Worm (Caenorhabditis elegans) whole organism, young adult: ENCODE results near the gene T28F3.11.

Experiments
- B0261.1 ChIP-seq: sonication (generic microtip); optimal IDR thresholded peaks from 2 replicates; lab custom pipeline; 2016; ENCODE audit warnings: mild to moderate bottlenecking, missing genetic modification characterization, moderate library complexity, missing compliant biosample characterization
- F57C9.4 ChIP-seq: sonication (generic microtip); optimal IDR thresholded peaks from 2 replicates; lab custom pipeline; 2017; ENCODE audit warnings: mild to moderate bottlenecking, missing genetic modification characterization, missing compliant biosample characterization
- T07F8.4 ChIP-seq: sonication (generic microtip); optimal IDR thresholded peaks from 2 replicates; lab custom pipeline; 2016; ENCODE audit warnings: mild to moderate bottlenecking, missing genetic modification characterization, moderate library complexity, missing compliant biosample characterization
- akir-1 ChIP-seq: fragments of 200-800 bp; sonication (Bioruptor generic); optimal IDR thresholded peaks from 2 replicates; lab custom pipeline; 2018; ENCODE audit warnings: mild to moderate bottlenecking, missing genetic modification characterization, moderate library complexity, missing compliant biosample characterization
- attf-3 ChIP-seq: fragments of 200-800 bp; sonication (Bioruptor generic); conservative IDR thresholded peaks from 2 replicates; pipeline ENCODE4 v1.3.6; 2022; ENCODE audit warnings: missing genetic modification reagents, missing genetic modification characterization, missing compliant biosample characterization
- dpl-1 ChIP-seq: fragments of 150-350 bp; optimal IDR thresholded peaks from 2 replicates; lab custom pipeline; 2014; ENCODE audit warnings: missing biosample characterization, missing genetic modification reagents, missing genetic modification characterization
- gei-17 ChIP-seq: fragments of 200-800 bp; sonication (Bioruptor generic); optimal IDR thresholded peaks from 2 replicates; lab custom pipeline; 2018; ENCODE audit warnings: mild to moderate bottlenecking, missing genetic modification characterization, missing compliant biosample characterization
- hlh-12 ChIP-seq: sonication (generic microtip); optimal IDR thresholded peaks from 2 replicates; lab custom pipeline; 2016; ENCODE audit warnings: missing genetic modification characterization, missing compliant biosample characterization
- hmg-1.2 ChIP-seq: fragments of 200-800 bp; sonication (Bioruptor generic); IDR thresholded peaks from 2 replicates; pipeline ENCODE4 v1.3.6; 2022; ENCODE audit warnings: missing genetic modification reagents, missing genetic modification characterization, missing compliant biosample characterization
- hrde-1 ChIP-seq: sonication (generic microtip); optimal IDR thresholded peaks from 2 replicates; lab custom pipeline; 2016; ENCODE audit warnings: missing genetic modification characterization, mild to moderate bottlenecking, missing compliant biosample characterization, moderate library complexity, missing genotype, missing genetic modification reagents, borderline replicate concordance
- lin-35 ChIP-seq, 3 experiments: fragments of 150-350 bp in 2 of 3; sonication (generic microtip) in 1 of 3; optimal IDR thresholded peaks; 2 replicates each; lab custom pipeline; 2014 to 2018; ENCODE audit warnings: missing biosample characterization in 3 of 3, missing genetic modification characterization in 3 of 3, missing genetic modification reagents in 3 of 3
- lin-40 ChIP-seq: sonication (generic microtip); optimal IDR thresholded peaks from 2 replicates; lab custom pipeline; 2016; ENCODE audit warnings: missing genetic modification characterization, mild to moderate bottlenecking, missing compliant biosample characterization, missing genotype, missing genetic modification reagents
- lsl-1 ChIP-seq: fragments of 200-800 bp; sonication (Bioruptor generic); optimal IDR thresholded peaks from 2 replicates; lab custom pipeline; 2018; ENCODE audit warnings: mild to moderate bottlenecking, missing genetic modification characterization, moderate library complexity, missing compliant biosample characterization
- mxl-1 ChIP-seq: sonication (generic microtip); optimal IDR thresholded peaks from 2 replicates; lab custom pipeline; 2016; ENCODE audit warnings: missing genetic modification characterization, missing compliant biosample characterization

- TF ChIP-seq lin-40 (tag; lab: Kevin White, UChicago), result no peak
- no peak for TF ChIP-seq hmg-1.2 (GFP tag; lab: Robert Waterston, UW)
- no peak for TF ChIP-seq B0261.1
- no peak for TF ChIP-seq hlh-12 (tag; lab: Kevin White, UChicago)
- no peak for TF ChIP-seq akir-1 (GFP tag; lab: Kevin White, UChicago)
- TF ChIP-seq T07F8.4, result no peak
- TF ChIP-seq hrde-1, result no peak
- TF ChIP-seq gei-17 (GFP tag; lab: Kevin White, UChicago), result no peak
- TF ChIP-seq lin-35 (GFP tag; optimal IDR thresholded peaks at IDR 0.05; lab: Kevin White, UChicago), result no peak
- no peak for TF ChIP-seq F57C9.4 (tag; lab: Kevin White, UChicago)
- TF ChIP-seq mxl-1 (tag; lab: Kevin White, UChicago), result no peak
- TF ChIP-seq dpl-1 (GFP tag; lab: Kevin White, UChicago), result no peak
- no peak for TF ChIP-seq attf-3 (GFP tag; lab: Robert Waterston, UW)
- TF ChIP-seq lsl-1 (GFP tag; lab: Kevin White, UChicago), result no peak
These were observed 7.4 kb downstream of the T28F3.11 start, which contains the start of gene nra-1 for ce11 chrIV:17284099-17284498.
